Fruit fly (Drosophila melanogaster): ENCODE measurements around the gene ouib.

DNA sequence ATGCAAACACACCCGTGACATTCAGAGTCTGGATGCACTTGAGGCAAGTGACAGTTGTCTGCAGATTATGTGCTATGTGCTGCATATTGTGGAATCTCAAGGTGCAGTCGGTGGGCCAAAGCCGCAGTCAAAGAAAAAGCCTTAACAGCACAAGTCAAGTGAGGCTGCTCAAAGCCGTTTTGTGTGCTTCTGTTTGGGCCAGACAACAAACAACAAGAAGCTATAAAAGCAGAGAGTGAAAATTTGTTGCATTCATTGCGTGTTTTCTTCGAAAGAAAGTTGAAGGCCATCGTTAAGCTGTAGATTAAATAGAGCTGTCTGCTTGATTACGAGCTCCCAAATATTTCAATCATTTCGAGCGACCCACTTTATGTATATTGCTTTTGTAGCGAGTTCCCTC is 16.7 kb downstream of the ouib start:
- TF ChIP-seq insv (optimal IDR thresholded peaks at IDR 0.05) (no peak), psq (optimal IDR thresholded peaks at IDR 0.05) (no peak), h (optimal IDR thresholded peaks at IDR 0.05) (no peak)

All from Kc167 (cell line).